Worm (Caenorhabditis elegans): ENCODE results near the gene asd-1.

Gene asd-1

DNA sequence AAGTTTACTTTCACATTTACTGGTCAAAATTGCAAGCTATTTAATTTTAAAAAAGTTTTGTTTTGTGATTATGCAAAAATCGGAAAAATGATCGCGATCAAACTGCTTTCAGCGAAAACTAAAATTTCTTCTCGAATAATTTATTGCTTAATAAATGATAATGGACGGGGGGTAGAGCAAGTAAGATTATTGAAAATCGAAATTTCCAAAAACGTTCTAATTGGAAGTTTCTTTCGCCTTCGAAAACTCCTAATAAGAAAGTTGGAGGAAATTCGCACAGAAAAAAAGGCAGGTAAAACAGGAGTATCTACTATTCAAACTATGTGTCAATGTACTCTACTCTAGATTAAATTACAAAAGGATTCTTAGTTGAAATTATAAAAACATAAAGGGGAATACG lies 24.9 kb upstream of the asd-1 start:
- no peak for TF ChIP-seq blmp-1 (tag; optimal IDR thresholded peaks at IDR 0.05; ENCODE audit: insufficient read depth)
- no peak for TF ChIP-seq unc-39 (tag; optimal IDR thresholded peaks at IDR 0.05)
- no peak for TF ChIP-seq nhr-77 (tag; optimal IDR thresholded peaks at IDR 0.05)
- no peak for TF ChIP-seq sma-3 (GFP tag; optimal IDR thresholded peaks at IDR 0.05)
- no peak for TF ChIP-seq lin-13 (GFP tag; optimal IDR thresholded peaks at IDR 0.05)
- TF ChIP-seq elt-3 (tag; optimal IDR thresholded peaks at IDR 0.05), result no peak
- TF ChIP-seq alr-1 (tag; optimal IDR thresholded peaks at IDR 0.05), result no peak
- no peak for TF ChIP-seq ceh-16 (tag; optimal IDR thresholded peaks at IDR 0.05)
- no peak for TF ChIP-seq ztf-4 (tag; optimal IDR thresholded peaks at IDR 0.05)
- no peak for TF ChIP-seq aly-2 (tag; optimal IDR thresholded peaks at IDR 0.05)
- no peak for TF ChIP-seq nhr-11 (tag; optimal IDR thresholded peaks at IDR 0.05)
- no peak for TF ChIP-seq snpc-4 (tag; optimal IDR thresholded peaks at IDR 0.05)
- TF ChIP-seq F13H6.1 (tag; optimal IDR thresholded peaks at IDR 0.05), result no peak
- TF ChIP-seq nhr-12 (tag; optimal IDR thresholded peaks at IDR 0.05), result no peak
- no peak for TF ChIP-seq crh-2 (tag; optimal IDR thresholded peaks at IDR 0.05)
- no peak for TF ChIP-seq ceh-82 (tag; optimal IDR thresholded peaks at IDR 0.05)
- TF ChIP-seq zag-1 (tag; optimal IDR thresholded peaks at IDR 0.05), result no peak

DNA sequence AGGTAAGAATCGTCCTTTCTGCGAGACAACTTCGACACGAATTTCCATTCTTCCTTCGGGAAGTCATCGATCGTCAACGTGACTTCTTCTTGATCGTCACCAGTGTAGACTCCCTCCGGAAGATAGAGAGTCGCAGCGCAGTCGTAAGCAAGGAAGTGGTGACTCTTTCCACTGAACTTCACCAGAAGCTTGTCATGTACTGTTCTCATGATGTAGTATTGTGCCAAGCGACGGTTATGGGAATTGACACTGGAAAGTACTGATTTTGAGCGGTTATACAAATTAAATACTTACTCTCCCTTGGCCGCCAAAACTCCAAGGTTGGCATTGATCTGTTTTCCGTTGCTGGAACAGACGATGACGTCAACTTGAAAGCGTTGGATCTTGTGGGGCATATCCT lies 21.6 kb upstream of the asd-1 start:
- no peak for TF ChIP-seq elt-1 (tag; optimal IDR thresholded peaks at IDR 0.05)
- no peak for TF ChIP-seq nhr-23 (tag; optimal IDR thresholded peaks at IDR 0.05)
- no peak for TF ChIP-seq mdl-1 (tag; optimal IDR thresholded peaks at IDR 0.05)
- no peak for TF ChIP-seq F13H6.1 (tag; optimal IDR thresholded peaks at IDR 0.05)
- TF ChIP-seq nhr-11 (tag; optimal IDR thresholded peaks at IDR 0.05), result no peak
- no peak for TF ChIP-seq sma-3 (GFP tag; optimal IDR thresholded peaks at IDR 0.05)
- TF ChIP-seq mbf-1 (tag; optimal IDR thresholded peaks at IDR 0.05), result no peak
- TF ChIP-seq lin-13 (GFP tag; optimal IDR thresholded peaks at IDR 0.05), result no peak
- no peak for TF ChIP-seq lsy-2 (tag; optimal IDR thresholded peaks at IDR 0.05)
- TF ChIP-seq unc-55 (GFP tag; optimal IDR thresholded peaks at IDR 0.05), result no peak
- TF ChIP-seq ama-1 (optimal IDR thresholded peaks at IDR 0.05), result no peak
- TF ChIP-seq peb-1 (tag; optimal IDR thresholded peaks at IDR 0.05), result no peak
- no peak for TF ChIP-seq nhr-21 (tag; optimal IDR thresholded peaks at IDR 0.05)
- no peak for TF ChIP-seq blmp-1 (tag; optimal IDR thresholded peaks at IDR 0.05; ENCODE audit: insufficient read depth)
- no peak for TF ChIP-seq R02D3.7 (tag; optimal IDR thresholded peaks at IDR 0.05)
- TF ChIP-seq unc-62 (GFP tag; optimal IDR thresholded peaks at IDR 0.05), result no peak
- no peak for TF ChIP-seq dmd-4 (tag; optimal IDR thresholded peaks at IDR 0.05)
- no peak for TF ChIP-seq ztf-11 (tag; optimal IDR thresholded peaks at IDR 0.05)

DNA sequence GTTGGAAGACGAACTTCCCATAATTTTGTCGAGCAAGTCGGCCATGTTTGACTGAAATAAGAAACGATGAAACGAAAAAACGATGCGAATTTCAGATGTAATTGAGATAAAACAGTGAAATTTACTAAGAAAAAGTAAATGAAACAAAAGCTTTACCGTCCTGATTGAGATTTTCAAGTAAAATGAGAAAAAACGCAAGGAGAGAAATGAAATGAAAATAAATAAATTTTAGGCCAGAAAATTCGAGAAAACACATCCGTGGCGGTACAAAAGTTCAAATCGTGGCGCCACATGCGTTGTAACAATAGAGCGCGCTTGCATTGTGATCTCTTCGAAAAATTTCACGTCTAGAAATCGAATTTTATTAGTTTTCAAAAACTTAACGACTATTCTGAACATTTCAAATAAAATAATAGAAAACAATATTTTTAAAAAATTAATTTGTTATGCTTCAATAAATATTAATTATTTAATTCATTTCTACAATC lies 20.9 kb upstream of the asd-1 start, which contains the start of the genes hrde-1 and C16C10.13:
hrde-1 (minus strand) TSS at position 51 of the 488 bp plus-strand sequence.
C16C10.13 (plus strand) TSS at position 332 of the 488 bp plus-strand sequence.
- TF ChIP-seq elt-3 (tag; optimal IDR thresholded peaks at IDR 0.05) (no peak), gmeb-1 (tag; optimal IDR thresholded peaks at IDR 0.05) (no peak), unc-55 (GFP tag; optimal IDR thresholded peaks at IDR 0.05) (no peak), elt-1 (tag; optimal IDR thresholded peaks at IDR 0.05) (no peak), C34F6.9 (tag; optimal IDR thresholded peaks at IDR 0.05) (no peak), nhr-25 (tag; optimal IDR thresholded peaks at IDR 0.05) (no peak), lsy-2 (tag; optimal IDR thresholded peaks at IDR 0.05) (no peak), lin-13 (GFP tag; optimal IDR thresholded peaks at IDR 0.05) (no peak), snpc-4 (tag; optimal IDR thresholded peaks at IDR 0.05) (no peak), alr-1 (tag; optimal IDR thresholded peaks at IDR 0.05) (no peak), unc-62 (GFP tag; optimal IDR thresholded peaks at IDR 0.05) (no peak), F13H6.1 (tag; optimal IDR thresholded peaks at IDR 0.05) (no peak), ama-1 (optimal IDR thresholded peaks at IDR 0.05) (no peak), mdl-1 (tag; optimal IDR thresholded peaks at IDR 0.05) (no peak), sma-3 (GFP tag; optimal IDR thresholded peaks at IDR 0.05) (no peak), blmp-1 (tag; optimal IDR thresholded peaks at IDR 0.05; ENCODE audit: insufficient read depth) (no peak), R02D3.7 (tag; optimal IDR thresholded peaks at IDR 0.05) (no peak), ztf-11 (tag; optimal IDR thresholded peaks at IDR 0.05) (no peak), unc-39 (tag; optimal IDR thresholded peaks at IDR 0.05) (no peak), sma-9 (GFP tag; optimal IDR thresholded peaks at IDR 0.05) (no peak), sma-9 (tag; optimal IDR thresholded peaks at IDR 0.05) (no peak)

DNA sequence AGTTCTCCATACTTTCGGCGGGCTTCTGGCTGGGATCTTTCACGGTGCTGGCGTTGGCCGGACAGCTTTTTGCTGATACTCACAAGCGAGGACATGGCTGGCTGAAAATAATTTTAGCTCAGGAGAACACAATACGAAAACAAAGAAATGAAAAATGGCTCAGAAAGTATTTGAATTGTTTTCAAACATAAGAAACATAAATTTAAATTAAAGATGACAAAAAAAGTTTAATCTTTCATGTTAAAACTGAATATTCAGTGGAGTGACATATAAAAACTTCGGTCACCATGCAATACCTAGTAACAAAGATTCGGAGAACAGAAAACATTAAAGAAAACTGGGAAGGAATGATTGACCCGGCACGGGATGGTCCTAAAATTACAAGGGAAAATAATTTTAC lies 18.5 kb upstream of the asd-1 start, which contains the start of gene C16C10.2:
C16C10.2 (minus strand) TSS at position 101 of the 400 bp plus-strand sequence.
- TF ChIP-seq gmeb-1 (tag; optimal IDR thresholded peaks at IDR 0.05), result no peak
